Worm (Caenorhabditis elegans) whole organism, young adult: ENCODE measurements around the gene W08E12.6.
"Not testable (repeated sequence)": the region's sequence is repeated elsewhere in the genome, so short reads cannot be mapped to it uniquely, and the experiment has no call there.

ENCODE experiments used
- F57A8.1 ChIP-seq: fragments of 200-800 bp; sonication (Bioruptor generic); optimal IDR thresholded peaks from 2 replicates; lab custom pipeline; 2018; ENCODE audit warnings: mild to moderate bottlenecking, missing genetic modification characterization, moderate library complexity, missing compliant biosample characterization
- ama-1 ChIP-seq, 3 experiments: fragments of 150-350 bp in 1 of 3; sonication (generic microtip) in 2 of 3; optimal IDR thresholded peaks; 2 replicates each; lab custom pipeline; 2014 to 2018; ENCODE audit warnings: missing biosample characterization in 2 of 3, missing genetic modification characterization in 2 of 3, missing genetic modification reagents in 2 of 3
- attf-3 ChIP-seq: fragments of 200-800 bp; sonication (Bioruptor generic); conservative IDR thresholded peaks from 2 replicates; pipeline ENCODE4 v1.3.6; 2022; ENCODE audit warnings: missing genetic modification reagents, missing genetic modification characterization, missing compliant biosample characterization
- ceh-79 ChIP-seq: sonication (generic microtip); optimal IDR thresholded peaks from 2 replicates; lab custom pipeline; 2017; ENCODE audit warnings: mild to moderate bottlenecking, missing genetic modification characterization, missing compliant biosample characterization
- ekl-4 ChIP-seq: fragments of 200-800 bp; sonication (Bioruptor generic); IDR thresholded peaks from 2 replicates; pipeline ENCODE4 v1.3.6; 2022; ENCODE audit warnings: missing genetic modification reagents, missing genetic modification characterization, missing compliant biosample characterization
- ets-4 ChIP-seq: fragments of 200-800 bp; sonication (Bioruptor generic); optimal IDR thresholded peaks from 2 replicates; lab custom pipeline; 2018; ENCODE audit warnings: mild to moderate bottlenecking, missing genetic modification characterization, missing compliant biosample characterization
- hlh-12 ChIP-seq: sonication (generic microtip); optimal IDR thresholded peaks from 2 replicates; lab custom pipeline; 2016; ENCODE audit warnings: missing genetic modification characterization, missing compliant biosample characterization
- madf-3 ChIP-seq: fragments of 200-800 bp; sonication (Bioruptor generic); IDR thresholded peaks from 2 replicates; pipeline ENCODE4 v1.3.6; 2022; ENCODE audit warnings: missing genetic modification reagents, missing genetic modification characterization, missing compliant biosample characterization
- mes-4 ChIP-seq: sonication (generic microtip); optimal IDR thresholded peaks from 2 replicates; lab custom pipeline; 2016; ENCODE audit warnings: missing genotype, missing genetic modification characterization, missing compliant biosample characterization
- nfyb-1 ChIP-seq: fragments of 200-800 bp; sonication (Bioruptor generic); IDR thresholded peaks from 2 replicates; pipeline ENCODE4 v1.3.6; 2022; ENCODE audit warnings: missing genetic modification reagents, missing genetic modification characterization, missing compliant biosample characterization
- pha-4 ChIP-seq: fragments of 150-350 bp; sonication (generic microtip); optimal IDR thresholded peaks from 2 replicates; lab custom pipeline; 2014; ENCODE audit warnings: missing biosample characterization, missing genetic modification reagents, missing genetic modification characterization
- repo-1 ChIP-seq: sonication (generic microtip); optimal IDR thresholded peaks from 2 replicates; lab custom pipeline; 2017; ENCODE audit warnings: mild to moderate bottlenecking, missing genetic modification characterization, missing compliant biosample characterization
- snpc-4 ChIP-seq, 5 experiments: fragments of 150-350 bp in 1 of 5; sonication (generic microtip) in 4 of 5; optimal IDR thresholded peaks; 2 replicates each; lab custom pipeline; 2014 to 2018; ENCODE audit warnings: missing genetic modification characterization in 5 of 5, missing biosample characterization in 3 of 5, antibody characterized with exemption in 2 of 5, mild to moderate bottlenecking in 2 of 5, missing compliant biosample characterization in 2 of 5, missing genotype in 2 of 5, moderate library complexity in 2 of 5, missing genetic modification reagents in 1 of 5

ce11 chrIV:3302058-3302457, 3.7 kb downstream of the W08E12.6 start, which contains the start of gene W08E12.4:
- TF ChIP-seq ama-1 (optimal IDR thresholded peaks at IDR 0.05; lab: Kevin White, UChicago); ama-1 (GFP tag; optimal IDR thresholded peaks at IDR 0.05; lab: Kevin White, UChicago); ekl-4 (GFP tag; lab: Robert Waterston, UW); snpc-4 (GFP tag; optimal IDR thresholded peaks at IDR 0.05; lab: Kevin White, UChicago); snpc-4 (tag; optimal IDR thresholded peaks at IDR 0.05; lab: Kevin White, UChicago); attf-3 (GFP tag; lab: Robert Waterston, UW); hlh-12 (tag; lab: Kevin White, UChicago); pha-4 (tag; lab: Kevin White, UChicago); nfyb-1 (GFP tag; lab: Robert Waterston, UW); ceh-79; F57A8.1 (GFP tag; lab: Kevin White, UChicago); repo-1; mes-4 (tag; lab: Kevin White, UChicago); ets-4 (GFP tag; lab: Kevin White, UChicago); madf-3 (GFP tag; lab: Robert Waterston, UW): not testable (repeated sequence)
